Fruit fly (Drosophila melanogaster) whole organism, embryonic: Measurements from ENCODE around the gene CG2157.

Experiments
- CG9797 ChIP-seq: fragments of 200-800 bp; sonication (Bioruptor generic); optimal IDR thresholded peaks from 3 replicates; lab custom pipeline; 2018; ENCODE audit warnings: missing biosample characterization, mild to moderate bottlenecking, missing genetic modification characterization
- az2 ChIP-seq: fragments of 200-800 bp; sonication (Bioruptor generic); optimal IDR thresholded peaks from 3 replicates; lab custom pipeline; 2016; ENCODE audit warnings: missing biosample characterization, missing genetic modification characterization

DNA sequence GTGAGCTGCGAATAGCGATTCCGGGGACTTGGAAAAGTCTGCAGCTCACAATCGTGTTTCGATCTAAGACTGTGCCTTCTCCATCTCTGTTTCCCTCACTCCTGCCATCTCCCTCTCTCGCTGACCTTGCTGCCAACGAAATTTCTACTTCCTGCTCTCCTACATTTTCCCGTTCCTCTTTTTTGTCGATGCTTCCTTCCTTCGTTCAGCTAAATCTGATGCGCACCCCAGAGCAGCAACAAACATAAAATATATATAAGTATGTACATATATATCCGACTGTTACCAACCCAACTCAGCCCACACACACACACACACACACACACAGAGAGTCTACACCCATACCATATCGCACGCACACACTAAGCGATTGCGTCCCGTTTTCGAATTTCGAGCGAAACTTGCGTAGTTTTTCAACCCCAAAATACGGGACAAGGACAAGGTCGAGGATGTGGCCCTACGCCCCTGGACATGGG is 44.8 kb upstream of the CG2157 start, which contains the start of gene Imp:
- no peak for TF ChIP-seq CG9797
- TF ChIP-seq az2 (GFP tag; lab: Kevin White, UChicago) = no peak
